Worm (Caenorhabditis elegans): ENCODE results near the gene srlf-10.
"Not testable (repeated sequence)": the region's sequence is repeated elsewhere in the genome, so short reads cannot be mapped to it uniquely, and the experiment has no call there.

ce11 chrIII:13448235-13448634 is 46.2 kb downstream of the srlf-10 start:
- not testable (repeated sequence) for TF ChIP-seq B0310.2 (tag; optimal IDR thresholded peaks at IDR 0.05); ama-1 (optimal IDR thresholded peaks at IDR 0.05); scrt-1 (GFP tag; IDR thresholded peaks at IDR 0.05); sea-1 (GFP tag; conservative IDR thresholded peaks at IDR 0.05)

Measured in whole organism, early embryonic.